Fruit fly (Drosophila melanogaster): Measurements from ENCODE around the gene lmgB.

Gene lmgB

dm6 chr2L:8552472-8552871 is 24.1 kb upstream of the lmgB start (continued):
- 0 out of 2 replicates have a peak, but pooled peaks have one; percentile 22 for TF ChIP-seq CG4360 (GFP tag; IDR thresholded peaks at IDR 0.05)
- no peak for TF ChIP-seq Lhr (GFP tag; optimal IDR thresholded peaks at IDR 0.05)
- no peak for TF ChIP-seq pita (GFP tag; optimal IDR thresholded peaks at IDR 0.05)
- no peak for TF ChIP-seq sr (GFP tag; IDR thresholded peaks at IDR 0.05)
- TF ChIP-seq Drgx (GFP tag; IDR thresholded peaks at IDR 0.05): no peak
- no peak for TF ChIP-seq CG34224 (GFP tag; IDR thresholded peaks at IDR 0.05; ENCODE audit: partially characterized antibody)
- no peak for TF ChIP-seq gt (GFP tag; IDR thresholded peaks at IDR 0.05)
- TF ChIP-seq pfk (GFP tag; optimal IDR thresholded peaks at IDR 0.05): no peak
- TF ChIP-seq Oaz (GFP tag; IDR thresholded peaks at IDR 0.05): 0 out of 2 replicates have a peak, but pooled peaks have one; percentile 6
- no peak for TF ChIP-seq vfl (GFP tag; optimal IDR thresholded peaks at IDR 0.05)
- no peak for TF ChIP-seq salm (tag; optimal IDR thresholded peaks at IDR 0.05)
- TF ChIP-seq CG2116 (GFP tag; optimal IDR thresholded peaks at IDR 0.05): no peak
- TF ChIP-seq chif (GFP tag; optimal IDR thresholded peaks at IDR 0.05): no peak

DNA sequence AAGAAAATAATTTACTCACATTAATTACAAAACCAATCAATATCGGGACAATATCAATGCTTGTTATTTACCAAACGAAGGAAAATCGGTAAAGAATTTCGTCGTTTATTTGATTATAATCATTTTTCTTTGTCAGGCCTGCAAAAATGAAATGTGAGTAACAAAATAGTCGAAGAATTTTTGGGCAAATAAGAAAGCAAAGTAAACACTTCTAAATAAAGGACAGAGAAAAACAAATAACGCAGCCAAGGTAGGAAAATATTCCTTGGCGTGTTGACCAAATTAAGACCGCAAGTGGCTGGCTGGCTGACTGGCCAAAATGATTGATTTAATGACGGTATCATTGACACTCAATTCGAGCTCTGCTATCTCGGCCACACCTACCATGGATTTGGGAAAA is 19.7 kb upstream of the lmgB start:
- TF ChIP-seq vfl (GFP tag; optimal IDR thresholded peaks at IDR 0.05) (no peak), ac (GFP tag; optimal IDR thresholded peaks at IDR 0.05) (peak; percentile 19), nerfin-2 (GFP tag; IDR thresholded peaks at IDR 0.05; ENCODE audit: partially characterized antibody) (no peak), CG9609 (GFP tag; optimal IDR thresholded peaks at IDR 0.05) (no peak), CG4424 (GFP tag; optimal IDR thresholded peaks at IDR 0.05) (no peak), Xrp1 (GFP tag; IDR thresholded peaks at IDR 0.05) (0 out of 2 replicates have a peak, but pooled peaks have one; percentile 7), CG3847 (GFP tag; IDR thresholded peaks at IDR 0.05) (no peak), mam (GFP tag; optimal IDR thresholded peaks at IDR 0.05) (no peak), CG4404 (GFP tag; IDR thresholded peaks at IDR 0.05) (no peak), br (optimal IDR thresholded peaks at IDR 0.05) (no peak), p53 (GFP tag; optimal IDR thresholded peaks at IDR 0.05) (no peak), fd102C (GFP tag; optimal IDR thresholded peaks at IDR 0.05) (peak; percentile 66), ttk (GFP tag; IDR thresholded peaks at IDR 0.05) (no peak), CG8281 (tag; optimal IDR thresholded peaks at IDR 0.05) (peak; percentile 19), Dek (tag; optimal IDR thresholded peaks at IDR 0.05) (no peak), Hmx (GFP tag; optimal IDR thresholded peaks at IDR 0.05) (no peak), CG5245 (GFP tag; optimal IDR thresholded peaks at IDR 0.05) (no peak), Hmr (GFP tag; optimal IDR thresholded peaks at IDR 0.05) (no peak), CG15696 (tag; optimal IDR thresholded peaks at IDR 0.05) (peak; percentile 66), schlank (tag; optimal IDR thresholded peaks at IDR 0.05) (no peak), CG2116 (GFP tag; optimal IDR thresholded peaks at IDR 0.05) (no peak), Doc3 (GFP tag; IDR thresholded peaks at IDR 0.05; ENCODE audit: partially characterized antibody) (no peak), tgo (GFP tag; IDR thresholded peaks at IDR 0.05) (no peak), cato (GFP tag; optimal IDR thresholded peaks at IDR 0.05; ENCODE audit: borderline replicate concordance) (no peak), z (GFP tag; IDR thresholded peaks at IDR 0.05) (0 out of 3 replicates have a peak, but pooled peaks have one; percentile 15), bab2 (GFP tag; optimal IDR thresholded peaks at IDR 0.05) (no peak), grn (GFP tag; optimal IDR thresholded peaks at IDR 0.05) (no peak)

- TF ChIP-seq Med (GFP tag): peak; percentile 43
- TF ChIP-seq CG1603 (tag; optimal IDR thresholded peaks at IDR 0.05): peak; percentile 5
- TF ChIP-seq Dip2 (GFP tag; IDR thresholded peaks at IDR 0.05): no peak
- TF ChIP-seq Jarid2 (GFP tag; optimal IDR thresholded peaks at IDR 0.05): no peak
- no peak for TF ChIP-seq CG4820 (GFP tag; optimal IDR thresholded peaks at IDR 0.05)
- peak in 1 of 2 experiments; percentile 18 for TF ChIP-seq chif (GFP tag; optimal IDR thresholded peaks at IDR 0.05)
- TF ChIP-seq fu2 (GFP tag; optimal IDR thresholded peaks at IDR 0.05): no peak
- no peak for TF ChIP-seq D (optimal IDR thresholded peaks at IDR 0.05)
- TF ChIP-seq D (GFP tag; optimal IDR thresholded peaks at IDR 0.05): peak; percentile 22
- no peak for TF ChIP-seq ap (GFP tag; IDR thresholded peaks at IDR 0.05)
- no peak for TF ChIP-seq Nf-YA (GFP tag; IDR thresholded peaks at IDR 0.05)
- TF ChIP-seq tll (GFP tag; optimal IDR thresholded peaks at IDR 0.05): peak in 1 of 2 experiments; percentile 81
- peak; percentile 17 for TF ChIP-seq CoRest (tag; optimal IDR thresholded peaks at IDR 0.05)
These were observed 17.1 kb upstream of the lmgB start for dm6 chr2L:8545393-8546100.
